Fruit fly (Drosophila melanogaster) whole organism, pupa: Measurements from ENCODE around the gene TAF1B.
A peak's percentile ranks its signal among the peaks of the same experiment; 100 is the strongest.

ENCODE experiments used
- CG12605 ChIP-seq: fragments of 200-800 bp; sonication (Bioruptor generic); IDR thresholded peaks from 2 replicates; pipeline ENCODE4 v1.3.6; 2022; ENCODE audit warnings: missing biosample characterization, missing genetic modification characterization
- CG13204 ChIP-seq: fragments of 200-800 bp; sonication (Bioruptor generic); optimal IDR thresholded peaks from 2 replicates; lab custom pipeline; 2018; ENCODE audit warnings: missing biosample characterization, mild to moderate bottlenecking, missing genetic modification characterization, moderate library complexity
- CG14655 ChIP-seq: fragments of 200-800 bp; sonication (Bioruptor generic); optimal IDR thresholded peaks from 3 replicates; lab custom pipeline; 2017; ENCODE audit warnings: mild to moderate bottlenecking, missing biosample characterization, missing genetic modification reagents, missing genetic modification characterization
- CG32121 ChIP-seq: fragments of 200-800 bp; sonication (Bioruptor generic); IDR thresholded peaks from 2 replicates; pipeline ENCODE4 v1.3.6; 2022; ENCODE audit warnings: missing biosample characterization, missing genetic modification characterization
- CG34367 ChIP-seq: fragments of 200-800 bp; sonication (Bioruptor generic); optimal IDR thresholded peaks from 2 replicates; lab custom pipeline; 2018; ENCODE audit warnings: missing biosample characterization, mild to moderate bottlenecking, missing genetic modification characterization
- CG8159 ChIP-seq: fragments of 200-800 bp; sonication (Bioruptor generic); optimal IDR thresholded peaks from 3 replicates; lab custom pipeline; 2018; ENCODE audit warnings: missing biosample characterization, mild to moderate bottlenecking, missing genetic modification characterization, moderate library complexity
- CG8301 ChIP-seq: fragments of 200-800 bp; sonication (Bioruptor generic); optimal IDR thresholded peaks from 2 replicates; lab custom pipeline; 2018; ENCODE audit warnings: missing biosample characterization, mild to moderate bottlenecking, missing genetic modification characterization
- D1 ChIP-seq: fragments of 200-800 bp; sonication (Bioruptor generic); optimal IDR thresholded peaks from 2 replicates; lab custom pipeline; 2018; ENCODE audit warnings: missing biosample characterization, mild to moderate bottlenecking, missing genetic modification characterization, moderate library complexity
- EcR ChIP-seq: fragments of 200-800 bp; sonication (Bioruptor generic); optimal IDR thresholded peaks from 3 replicates; lab custom pipeline; 2019; ENCODE audit warnings: missing biosample characterization, missing genetic modification characterization, mild to moderate bottlenecking, moderate library complexity, missing genetic modification reagents
- fd96Ca ChIP-seq: fragments of 200-800 bp; sonication (Bioruptor generic); IDR thresholded peaks from 3 replicates; pipeline ENCODE4 v1.3.6; 2022; ENCODE audit warnings: missing biosample characterization, missing genetic modification characterization
- gl ChIP-seq: fragments of 200-800 bp; sonication (Bioruptor generic); optimal IDR thresholded peaks from 2 replicates; lab custom pipeline; 2018; ENCODE audit warnings: missing biosample characterization, mild to moderate bottlenecking, missing genetic modification characterization
- rn ChIP-seq: fragments of 200-800 bp; sonication (Bioruptor generic); IDR thresholded peaks from 2 replicates; pipeline ENCODE4 v1.3.6; 2022; ENCODE audit warnings: missing biosample characterization, missing genetic modification characterization

dm6 chr3R:10125477-10125876 is 18.5 kb downstream of the TAF1B start, which contains the start of gene knk:
- TF ChIP-seq EcR (GFP tag; lab: Kevin White, UChicago) (peak; percentile 41), gl (tag; lab: Kevin White, UChicago) (peak; percentile 11), CG8301 (tag; lab: Kevin White, UChicago) (no peak), CG13204 (GFP tag; lab: Kevin White, UChicago) (no peak), CG12605 (GFP tag; lab: Robert Waterston, UW) (no peak), CG14655 (GFP tag; lab: Kevin White, UChicago) (no peak), D1 (tag; lab: Kevin White, UChicago) (no peak), rn (no peak), CG32121 (GFP tag; lab: Robert Waterston, UW) (0 out of 2 replicates have a peak, but pooled peaks have one; percentile 13), CG8159 (tag; lab: Kevin White, UChicago) (no peak), CG34367 (no peak), fd96Ca (GFP tag; lab: Robert Waterston, UW) (peak; percentile 25; the same call in 1 of the 3 replicates)
